Worm (Caenorhabditis elegans) whole organism, L1 larva: ENCODE results near the gene cal-7.

Source experiments
- blmp-1 ChIP-seq: fragments of 150-350 bp; optimal IDR thresholded peaks from 2 replicates; lab custom pipeline; 2014; ENCODE audit warnings: missing biosample characterization, missing genetic modification characterization
- ceh-82 ChIP-seq, 3 experiments: fragments of 150-350 bp in 1 of 3; sonication (generic microtip) in 2 of 3; optimal IDR thresholded peaks; 2 replicates each; lab custom pipeline; 2014 to 2017; ENCODE audit warnings: missing biosample characterization in 3 of 3, missing genetic modification characterization in 3 of 3
- dpl-1 ChIP-seq, 3 experiments: fragments of 150-350 bp in 2 of 3; sonication (generic microtip) in 1 of 3; optimal IDR thresholded peaks; 2 replicates each; lab custom pipeline; 2014 to 2017; ENCODE audit warnings: missing biosample characterization in 3 of 3, missing genetic modification characterization in 3 of 3, missing genetic modification reagents in 3 of 3
- egl-27 ChIP-seq, 2 experiments: fragments of 150-350 bp in 1 of 2; sonication (generic microtip); optimal IDR thresholded peaks; 3 replicates each; lab custom pipeline; 2017 to 2018; ENCODE audit warnings: missing biosample characterization in 2 of 2, missing genetic modification characterization in 2 of 2, missing genetic modification reagents in 2 of 2
- fkh-8 ChIP-seq: sonication (generic microtip); optimal IDR thresholded peaks from 2 replicates; lab custom pipeline; 2016; ENCODE audit warnings: mild to moderate bottlenecking, missing genetic modification characterization, missing compliant biosample characterization
- fos-1 ChIP-seq: fragments of 150-350 bp; optimal IDR thresholded peaks from 2 replicates; lab custom pipeline; 2014; ENCODE audit warnings: missing biosample characterization, missing genetic modification characterization
- lin-39 ChIP-seq: fragments of 150-350 bp; optimal IDR thresholded peaks from 2 replicates; lab custom pipeline; 2014; ENCODE audit warnings: missing biosample characterization, missing genetic modification reagents, missing genetic modification characterization
- lir-3 ChIP-seq: sonication (generic microtip); optimal IDR thresholded peaks from 2 replicates; lab custom pipeline; 2016; ENCODE audit warnings: mild to moderate bottlenecking, missing genetic modification characterization, moderate library complexity, missing compliant biosample characterization; ENCODE audit not compliant: poor library complexity
- nhr-28 ChIP-seq: fragments of 150-350 bp; optimal IDR thresholded peaks from 2 replicates; lab custom pipeline; 2014; ENCODE audit warnings: missing biosample characterization, missing genetic modification characterization
- snpc-4 ChIP-seq: fragments of 150-350 bp; optimal IDR thresholded peaks from 2 replicates; lab custom pipeline; 2014; ENCODE audit warnings: missing biosample characterization, missing genetic modification characterization
- unc-62 ChIP-seq: fragments of 150-350 bp; optimal IDR thresholded peaks from 2 replicates; lab custom pipeline; 2014; ENCODE audit warnings: missing biosample characterization, missing genetic modification reagents, missing genetic modification characterization
- ztf-4 ChIP-seq: fragments of 150-350 bp; optimal IDR thresholded peaks from 2 replicates; lab custom pipeline; 2014; ENCODE audit warnings: missing biosample characterization, missing genetic modification characterization

DNA sequence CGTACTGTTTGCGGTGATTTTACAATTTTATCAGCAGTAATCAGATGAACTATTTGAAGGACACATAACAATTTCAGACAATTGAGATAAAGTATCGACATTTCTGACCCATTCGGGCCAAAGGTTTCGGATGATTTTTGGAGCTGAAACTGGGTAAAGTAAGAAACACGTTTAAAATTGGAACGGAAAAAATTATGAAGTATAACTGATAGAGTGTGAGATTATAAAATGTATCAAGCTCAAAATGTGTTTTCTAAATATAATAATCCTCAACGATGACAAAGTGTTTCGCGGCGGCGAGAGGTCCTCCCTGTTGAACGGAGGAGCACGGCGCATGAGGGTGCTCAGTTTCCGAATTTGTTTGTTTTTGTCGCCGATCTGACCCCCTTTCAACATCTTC lies 48.3 kb upstream of the cal-7 start, which contains the start of gene ZK287.4:
- no peak for TF ChIP-seq ceh-82 (tag; optimal IDR thresholded peaks at IDR 0.05; lab: Kevin White, UChicago)
- TF ChIP-seq nhr-28 (tag; lab: Kevin White, UChicago), result no peak
- TF ChIP-seq fos-1 (tag; lab: Kevin White, UChicago), result no peak
- TF ChIP-seq blmp-1 (tag; lab: Kevin White, UChicago), result no peak
- TF ChIP-seq lin-39 (tag; lab: Kevin White, UChicago), result no peak
- no peak for TF ChIP-seq dpl-1 (GFP tag; optimal IDR thresholded peaks at IDR 0.05; lab: Kevin White, UChicago)
- TF ChIP-seq unc-62 (GFP tag; lab: Kevin White, UChicago), result no peak
- TF ChIP-seq ztf-4 (tag; lab: Kevin White, UChicago), result no peak
- no peak for TF ChIP-seq lir-3 (tag; lab: Kevin White, UChicago)
- TF ChIP-seq snpc-4 (tag; lab: Kevin White, UChicago), result no peak
- no peak for TF ChIP-seq fkh-8 (tag; lab: Kevin White, UChicago)
- TF ChIP-seq egl-27 (tag; optimal IDR thresholded peaks at IDR 0.05; lab: Kevin White, UChicago), result no peak
